Fruit fly (Drosophila melanogaster): Measurements from ENCODE around the gene CG17776.

The CG17776 gene

dm6 chrX:2161020-2161419, 23.5 kb upstream of the CG17776 start (continued):
- TF ChIP-seq CG34376 (GFP tag; optimal IDR thresholded peaks at IDR 0.05): peak; percentile 63
- TF ChIP-seq ttk (GFP tag; IDR thresholded peaks at IDR 0.05): no peak
- TF ChIP-seq ham (GFP tag; IDR thresholded peaks at IDR 0.05): no peak
- TF ChIP-seq D19B (GFP tag; optimal IDR thresholded peaks at IDR 0.05): no peak
- TF ChIP-seq Meics (GFP tag; optimal IDR thresholded peaks at IDR 0.05): peak; percentile 39
- no peak for TF ChIP-seq Elba2 (GFP tag; optimal IDR thresholded peaks at IDR 0.05)
- no peak for TF ChIP-seq Dll (GFP tag; IDR thresholded peaks at IDR 0.05; ENCODE audit: partially characterized antibody)
- peak; percentile 27; the same call in 1 of the 2 replicates for TF ChIP-seq lmd (GFP tag; IDR thresholded peaks at IDR 0.05)
- peak; percentile 68 for TF ChIP-seq mirr (GFP tag; optimal IDR thresholded peaks at IDR 0.05)
- TF ChIP-seq inv (GFP tag; IDR thresholded peaks at IDR 0.05; ENCODE audit: partially characterized antibody): no peak
- TF ChIP-seq CG12071 (GFP tag; optimal IDR thresholded peaks at IDR 0.05): no peak
- TF ChIP-seq Hey (tag; optimal IDR thresholded peaks at IDR 0.05): peak; percentile 82
- TF ChIP-seq CG5180 (GFP tag; optimal IDR thresholded peaks at IDR 0.05): no peak
- TF ChIP-seq CG14014 (GFP tag; IDR thresholded peaks at IDR 0.05): peak; percentile 30; the same call in 1 of the 2 replicates
- peak; percentile 52; the same call in 1 of the 2 replicates for TF ChIP-seq slbo (GFP tag; IDR thresholded peaks at IDR 0.05)
- TF ChIP-seq CG2678 (tag; optimal IDR thresholded peaks at IDR 0.05): peak; percentile 39
- peak; percentile 15 for TF ChIP-seq CG13296 (GFP tag; optimal IDR thresholded peaks at IDR 0.05)
- TF ChIP-seq Dbx (GFP tag; IDR thresholded peaks at IDR 0.05): no peak
- peak; percentile 72 for TF ChIP-seq Med (GFP tag)
- TF ChIP-seq crp (GFP tag; optimal IDR thresholded peaks at IDR 0.05): no peak
- no peak for TF ChIP-seq hb (GFP tag; IDR thresholded peaks at IDR 0.05; ENCODE audit: partially characterized antibody)
- TF ChIP-seq CG6854 (GFP tag; optimal IDR thresholded peaks at IDR 0.05): no peak
- TF ChIP-seq Trl (optimal IDR thresholded peaks at IDR 0.05): no peak
- TF ChIP-seq Trl (GFP tag; optimal IDR thresholded peaks at IDR 0.05): no peak
- no peak for TF ChIP-seq dysf (GFP tag; IDR thresholded peaks at IDR 0.05)
- TF ChIP-seq cwo (GFP tag; optimal IDR thresholded peaks at IDR 0.05): peak; percentile 55
- no peak for TF ChIP-seq lilli (GFP tag; optimal IDR thresholded peaks at IDR 0.05)
- peak; percentile 55 for TF ChIP-seq CG2120 (GFP tag; optimal IDR thresholded peaks at IDR 0.05)
- no peak for TF ChIP-seq CG34422 (GFP tag; IDR thresholded peaks at IDR 0.05)
- TF ChIP-seq az2 (GFP tag; optimal IDR thresholded peaks at IDR 0.05): no peak
- no peak for TF ChIP-seq cg (GFP tag; optimal IDR thresholded peaks at IDR 0.05)
- TF ChIP-seq CG7556 (GFP tag; optimal IDR thresholded peaks at IDR 0.05): no peak
- no peak for TF ChIP-seq bcd (GFP tag; optimal IDR thresholded peaks at IDR 0.05)
- no peak for TF ChIP-seq org-1 (GFP tag; optimal IDR thresholded peaks at IDR 0.05)
- no peak for TF ChIP-seq CG8944 (GFP tag; optimal IDR thresholded peaks at IDR 0.05)
- TF ChIP-seq prd (optimal IDR thresholded peaks at IDR 0.05): no peak
- 0 out of 3 replicates have a peak, but pooled peaks have one; percentile 7 for TF ChIP-seq prd (GFP tag; IDR thresholded peaks at IDR 0.05)
- TF ChIP-seq CG4424 (GFP tag; optimal IDR thresholded peaks at IDR 0.05): no peak
- no peak for TF ChIP-seq CoRest (tag; optimal IDR thresholded peaks at IDR 0.05)
- peak; percentile 37 for TF ChIP-seq sd (tag; optimal IDR thresholded peaks at IDR 0.05)
- peak; percentile 16 for TF ChIP-seq CG3281 (GFP tag; optimal IDR thresholded peaks at IDR 0.05)
- TF ChIP-seq grn (GFP tag; optimal IDR thresholded peaks at IDR 0.05): peak; percentile 85
- TF ChIP-seq E2f2 (GFP tag; IDR thresholded peaks at IDR 0.05): no peak
- no peak for TF ChIP-seq Awh (GFP tag; IDR thresholded peaks at IDR 0.05)
- TF ChIP-seq Neu2 (GFP tag; optimal IDR thresholded peaks at IDR 0.05; ENCODE audit: borderline replicate concordance): no peak
- peak; percentile 52 for TF ChIP-seq Fer1 (GFP tag; optimal IDR thresholded peaks at IDR 0.05)
- no peak for TF ChIP-seq Fer2 (tag; optimal IDR thresholded peaks at IDR 0.05)
- peak; percentile 66 for TF ChIP-seq HmgZ (tag; optimal IDR thresholded peaks at IDR 0.05)
- TF ChIP-seq CG7357 (GFP tag; IDR thresholded peaks at IDR 0.05): no peak
- TF ChIP-seq zf30C (GFP tag; optimal IDR thresholded peaks at IDR 0.05): peak; percentile 71
- TF ChIP-seq CG7271 (tag; optimal IDR thresholded peaks at IDR 0.05): no peak
- peak; percentile 46 for TF ChIP-seq CG15269 (tag; optimal IDR thresholded peaks at IDR 0.05)
